Fruit fly (Drosophila melanogaster) whole organism, pupa: ENCODE measurements around the gene CG33158.
A peak's percentile ranks its signal among the peaks of the same experiment; 100 is the strongest.

Source experiments
- CG10348 ChIP-seq: fragments of 200-800 bp; sonication (Bioruptor generic); IDR thresholded peaks from 2 replicates; pipeline ENCODE4 v1.3.6; 2022; ENCODE audit warnings: missing biosample characterization, missing genetic modification characterization
- CG12605 ChIP-seq: fragments of 200-800 bp; sonication (Bioruptor generic); IDR thresholded peaks from 2 replicates; pipeline ENCODE4 v1.3.6; 2022; ENCODE audit warnings: missing biosample characterization, missing genetic modification characterization
- CG13204 ChIP-seq: fragments of 200-800 bp; sonication (Bioruptor generic); optimal IDR thresholded peaks from 2 replicates; lab custom pipeline; 2018; ENCODE audit warnings: missing biosample characterization, mild to moderate bottlenecking, missing genetic modification characterization, moderate library complexity
- CG14655 ChIP-seq: fragments of 200-800 bp; sonication (Bioruptor generic); optimal IDR thresholded peaks from 3 replicates; lab custom pipeline; 2017; ENCODE audit warnings: mild to moderate bottlenecking, missing biosample characterization, missing genetic modification reagents, missing genetic modification characterization
- CG15710 ChIP-seq: fragments of 200-800 bp; sonication (Bioruptor generic); optimal IDR thresholded peaks from 2 replicates; lab custom pipeline; 2018; ENCODE audit warnings: missing biosample characterization, mild to moderate bottlenecking, missing genetic modification characterization, moderate library complexity
- CG17806 ChIP-seq: fragments of 200-800 bp; sonication (Bioruptor generic); optimal IDR thresholded peaks from 2 replicates; lab custom pipeline; 2018; ENCODE audit warnings: missing biosample characterization, mild to moderate bottlenecking, missing genetic modification characterization, moderate library complexity
- CG32121 ChIP-seq: fragments of 200-800 bp; sonication (Bioruptor generic); IDR thresholded peaks from 2 replicates; pipeline ENCODE4 v1.3.6; 2022; ENCODE audit warnings: missing biosample characterization, missing genetic modification characterization
- CG34367 ChIP-seq: fragments of 200-800 bp; sonication (Bioruptor generic); optimal IDR thresholded peaks from 2 replicates; lab custom pipeline; 2018; ENCODE audit warnings: missing biosample characterization, mild to moderate bottlenecking, missing genetic modification characterization
- CG4496 ChIP-seq: fragments of 200-800 bp; sonication (Bioruptor generic); IDR thresholded peaks from 3 replicates; pipeline ENCODE4 v1.3.6; 2022; ENCODE audit warnings: missing biosample characterization, missing genetic modification characterization
- CG8159 ChIP-seq: fragments of 200-800 bp; sonication (Bioruptor generic); optimal IDR thresholded peaks from 3 replicates; lab custom pipeline; 2018; ENCODE audit warnings: missing biosample characterization, mild to moderate bottlenecking, missing genetic modification characterization, moderate library complexity
- CG8301 ChIP-seq: fragments of 200-800 bp; sonication (Bioruptor generic); optimal IDR thresholded peaks from 2 replicates; lab custom pipeline; 2018; ENCODE audit warnings: missing biosample characterization, mild to moderate bottlenecking, missing genetic modification characterization
- CG9948 ChIP-seq: fragments of 200-800 bp; sonication (Bioruptor generic); optimal IDR thresholded peaks from 2 replicates; lab custom pipeline; 2018; ENCODE audit warnings: missing biosample characterization, mild to moderate bottlenecking, missing genetic modification characterization, moderate library complexity
- D1 ChIP-seq: fragments of 200-800 bp; sonication (Bioruptor generic); optimal IDR thresholded peaks from 2 replicates; lab custom pipeline; 2018; ENCODE audit warnings: missing biosample characterization, mild to moderate bottlenecking, missing genetic modification characterization, moderate library complexity
- EcR ChIP-seq: fragments of 200-800 bp; sonication (Bioruptor generic); optimal IDR thresholded peaks from 3 replicates; lab custom pipeline; 2019; ENCODE audit warnings: missing biosample characterization, missing genetic modification characterization, mild to moderate bottlenecking, moderate library complexity, missing genetic modification reagents
- Ets98B ChIP-seq: fragments of 200-800 bp; sonication (Bioruptor generic); IDR thresholded peaks from 2 replicates; pipeline ENCODE4 v1.3.6; 2022; ENCODE audit warnings: missing biosample characterization, missing genetic modification characterization
- Pif1A ChIP-seq: fragments of 200-800 bp; sonication (Bioruptor generic); optimal IDR thresholded peaks from 3 replicates; lab custom pipeline; 2016; ENCODE audit warnings: missing biosample characterization, missing genetic modification characterization
- Pif1B ChIP-seq: fragments of 200-800 bp; sonication (Bioruptor generic); optimal IDR thresholded peaks from 3 replicates; lab custom pipeline; 2016; ENCODE audit warnings: missing biosample characterization, missing genetic modification characterization
- Snoo ChIP-seq: fragments of 200-800 bp; sonication (Bioruptor generic); optimal IDR thresholded peaks from 3 replicates; lab custom pipeline; 2017; ENCODE audit warnings: missing biosample characterization, mild to moderate bottlenecking, missing genetic modification characterization, inconsistent platforms
- fd96Ca ChIP-seq: fragments of 200-800 bp; sonication (Bioruptor generic); IDR thresholded peaks from 3 replicates; pipeline ENCODE4 v1.3.6; 2022; ENCODE audit warnings: missing biosample characterization, missing genetic modification characterization
- gl ChIP-seq: fragments of 200-800 bp; sonication (Bioruptor generic); optimal IDR thresholded peaks from 2 replicates; lab custom pipeline; 2018; ENCODE audit warnings: missing biosample characterization, mild to moderate bottlenecking, missing genetic modification characterization
- rn ChIP-seq: fragments of 200-800 bp; sonication (Bioruptor generic); IDR thresholded peaks from 2 replicates; pipeline ENCODE4 v1.3.6; 2022; ENCODE audit warnings: missing biosample characterization, missing genetic modification characterization

The CG33158 gene

dm6 chr3L:16487812-16488211 lies 68.4 kb downstream of the CG33158 start:
- TF ChIP-seq CG12605 (GFP tag; lab: Robert Waterston, UW) = no peak
- peak; percentile 1 for TF ChIP-seq CG15710 (tag; lab: Kevin White, UChicago)
- TF ChIP-seq CG14655 (GFP tag; lab: Kevin White, UChicago) = peak; percentile 30

DNA sequence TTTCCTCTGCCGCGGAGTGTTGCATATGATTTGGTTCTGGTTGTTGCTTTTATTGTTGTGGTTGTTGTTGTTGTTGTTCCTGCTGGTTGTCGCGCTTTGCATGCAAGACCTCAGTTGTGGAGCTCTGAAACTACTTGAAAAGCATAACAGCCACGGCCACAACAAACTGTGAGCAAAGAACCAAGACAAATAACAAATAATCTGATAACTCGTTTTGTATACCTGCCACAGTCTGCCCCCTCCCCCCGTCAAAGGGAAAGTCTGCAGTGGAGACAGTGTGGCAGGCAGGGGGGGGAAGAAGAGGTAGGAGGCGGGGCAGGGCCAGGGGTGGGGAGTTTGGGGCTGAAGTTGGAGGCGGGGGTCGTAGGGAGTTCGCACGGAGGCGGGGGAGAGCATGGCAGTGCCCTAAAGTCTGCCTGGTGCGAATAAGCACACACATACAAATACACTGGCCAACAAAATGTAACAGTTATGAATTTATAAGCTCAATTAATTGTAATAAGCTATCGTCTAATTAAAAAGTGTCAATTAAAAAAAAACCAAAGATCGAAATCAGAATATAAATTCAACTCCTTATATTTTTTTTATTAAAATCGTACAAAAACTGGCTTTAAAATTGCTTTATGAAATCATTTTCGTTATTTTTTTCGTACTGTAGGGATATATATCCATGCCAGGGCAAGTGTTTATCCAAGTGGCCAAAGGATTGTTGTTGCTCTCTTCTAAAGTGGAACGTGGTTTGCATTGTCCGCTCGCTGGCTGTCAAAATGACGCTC lies 69.3 kb downstream of the CG33158 start:
- peak; percentile 86 for TF ChIP-seq CG9948 (tag; lab: Kevin White, UChicago)
- peak; percentile 37 for TF ChIP-seq Pif1B (GFP tag; lab: Kevin White, UChicago)
- TF ChIP-seq D1 = peak; percentile 60
- peak; percentile 12 for TF ChIP-seq CG13204 (GFP tag; lab: Kevin White, UChicago)
- peak; percentile 53 for TF ChIP-seq Pif1A (GFP tag; lab: Kevin White, UChicago)
- TF ChIP-seq CG17806 (tag; lab: Kevin White, UChicago) = peak; percentile 84
- peak; percentile 76 for TF ChIP-seq Snoo
- TF ChIP-seq rn (GFP tag; lab: Robert Waterston, UW) = no peak
- TF ChIP-seq CG4496 = no peak
- peak; percentile 82 for TF ChIP-seq CG15710 (tag; lab: Kevin White, UChicago)
- TF ChIP-seq CG34367 = peak; percentile 80
- TF ChIP-seq fd96Ca (GFP tag; lab: Robert Waterston, UW) = no peak; the same call in 2 of the 3 replicates
- TF ChIP-seq gl (tag; lab: Kevin White, UChicago) = peak; percentile 53
- peak; percentile 62 for TF ChIP-seq CG8301
- TF ChIP-seq CG8159 (tag; lab: Kevin White, UChicago) = peak; percentile 88
- TF ChIP-seq CG14655 (GFP tag; lab: Kevin White, UChicago) = peak; percentile 73

DNA sequence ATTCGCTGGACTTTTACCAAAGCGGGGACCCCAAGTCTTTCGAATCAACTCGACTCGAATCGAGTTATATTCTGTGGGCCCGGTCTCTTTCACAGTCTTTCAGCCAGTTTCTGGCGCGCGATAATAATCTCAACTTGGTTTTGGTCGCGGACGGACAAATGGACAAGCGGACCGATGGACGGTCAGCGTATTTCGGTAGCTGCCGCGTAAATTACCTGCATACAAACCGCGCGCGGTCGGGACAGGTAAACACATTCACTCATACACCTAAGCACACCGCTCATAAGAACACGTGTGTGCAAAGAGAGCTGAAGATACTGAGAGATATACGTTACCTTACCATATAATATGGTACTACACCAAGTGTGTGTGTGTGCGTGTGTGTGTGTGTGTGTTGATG lies 69.9 kb downstream of the CG33158 start:
- TF ChIP-seq CG15710 (tag; lab: Kevin White, UChicago) (no peak), CG13204 (GFP tag; lab: Kevin White, UChicago) (peak; percentile 8)

- TF ChIP-seq EcR = peak; percentile 55
- peak; percentile 40 for TF ChIP-seq CG8159 (tag; lab: Kevin White, UChicago)
- TF ChIP-seq CG10348 (GFP tag; lab: Robert Waterston, UW) = no peak
- TF ChIP-seq CG13204 (GFP tag; lab: Kevin White, UChicago) = no peak
- TF ChIP-seq Pif1B (GFP tag; lab: Kevin White, UChicago) = peak; percentile 5
- TF ChIP-seq CG4496 = no peak
- peak; percentile 34 for TF ChIP-seq gl (tag; lab: Kevin White, UChicago)
- TF ChIP-seq CG32121 (GFP tag; lab: Robert Waterston, UW) = no peak
- peak; percentile 31 for TF ChIP-seq CG15710 (tag; lab: Kevin White, UChicago)
- peak; percentile 36; the same call in 1 of the 3 replicates for TF ChIP-seq fd96Ca (GFP tag; lab: Robert Waterston, UW)
- TF ChIP-seq D1 = peak; percentile 26
- peak; percentile 71 for TF ChIP-seq Snoo
- peak; percentile 76 for TF ChIP-seq CG9948 (tag; lab: Kevin White, UChicago)
- TF ChIP-seq rn (GFP tag; lab: Robert Waterston, UW) = no peak
- TF ChIP-seq Pif1A (GFP tag; lab: Kevin White, UChicago) = peak; percentile 16
- no peak for TF ChIP-seq CG8301
- TF ChIP-seq CG14655 (GFP tag; lab: Kevin White, UChicago) = peak; percentile 58
- TF ChIP-seq CG34367 = peak; percentile 26
- TF ChIP-seq CG17806 (tag; lab: Kevin White, UChicago) = peak; percentile 74
- TF ChIP-seq Ets98B (GFP tag; lab: Robert Waterston, UW) = no peak
Observed at dm6 chr3L:16489822-16490582, 70.6 kb downstream of the CG33158 start.

DNA sequence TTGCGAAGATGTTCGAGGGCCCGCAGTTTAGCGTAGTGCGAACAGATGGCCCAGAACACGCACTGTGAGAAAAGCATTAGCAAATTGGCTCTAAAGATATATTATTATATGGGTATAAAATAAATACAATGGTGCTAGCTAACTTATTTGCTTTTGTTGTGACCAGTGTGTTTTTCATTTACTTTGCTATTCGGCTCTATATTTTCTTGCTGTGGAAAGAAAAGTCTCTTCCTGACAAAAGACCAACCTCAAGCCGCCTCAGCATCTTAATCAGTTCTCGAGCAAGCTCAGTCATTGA lies 71.1 kb downstream of the CG33158 start:
- TF ChIP-seq CG8159 (tag; lab: Kevin White, UChicago) (peak; percentile 92), CG14655 (GFP tag; lab: Kevin White, UChicago) (peak; percentile 70), rn (GFP tag; lab: Robert Waterston, UW) (no peak), Snoo (peak; percentile 64), CG4496 (peak; percentile 66), Pif1B (GFP tag; lab: Kevin White, UChicago) (peak; percentile 78), Pif1A (GFP tag; lab: Kevin White, UChicago) (peak; percentile 59), CG12605 (GFP tag; lab: Robert Waterston, UW) (0 out of 2 replicates have a peak, but pooled peaks have one; percentile 27), Ets98B (GFP tag; lab: Robert Waterston, UW) (no peak), CG17806 (tag; lab: Kevin White, UChicago) (peak; percentile 91), CG13204 (GFP tag; lab: Kevin White, UChicago) (peak; percentile 55), CG34367 (peak; percentile 90), fd96Ca (GFP tag; lab: Robert Waterston, UW) (peak; percentile 27; the same call in 1 of the 3 replicates), CG8301 (peak; percentile 36), CG10348 (GFP tag; lab: Robert Waterston, UW) (no peak), D1 (peak; percentile 65), CG9948 (tag; lab: Kevin White, UChicago) (peak; percentile 87), EcR (no peak), gl (tag; lab: Kevin White, UChicago) (peak; percentile 78), CG15710 (tag; lab: Kevin White, UChicago) (peak; percentile 91), CG32121 (GFP tag; lab: Robert Waterston, UW) (no peak)
